Fruit fly (Drosophila melanogaster): ENCODE results near the gene CG34273.
A peak's percentile ranks its signal among the peaks of the same experiment; 100 is the strongest.

The CG34273 gene

dm6 chr3R:14478438-14479033, 38.3 kb upstream of the CG34273 start (continued):
- TF ChIP-seq ind (GFP tag; optimal IDR thresholded peaks at IDR 0.05) (peak; percentile 64), CG6654 (GFP tag; optimal IDR thresholded peaks at IDR 0.05) (peak; percentile 30), fd102C (GFP tag; optimal IDR thresholded peaks at IDR 0.05) (no peak), CG32767 (GFP tag; IDR thresholded peaks at IDR 0.05) (peak; percentile 79), CG17802 (tag; optimal IDR thresholded peaks at IDR 0.05) (no peak), CG12299 (tag; optimal IDR thresholded peaks at IDR 0.05) (peak; percentile 72), CG6254 (GFP tag; optimal IDR thresholded peaks at IDR 0.05) (peak; percentile 74), CG18262 (tag; optimal IDR thresholded peaks at IDR 0.05) (peak; percentile 96), B-H1 (GFP tag; IDR thresholded peaks at IDR 0.05) (peak; percentile 64), Hsf (GFP tag; optimal IDR thresholded peaks at IDR 0.05) (peak; percentile 68), grn (GFP tag; optimal IDR thresholded peaks at IDR 0.05) (no peak), Ptx1 (GFP tag; IDR thresholded peaks at IDR 0.05) (peak; percentile 88), CG33213 (GFP tag; optimal IDR thresholded peaks at IDR 0.05) (no peak), CG12391 (tag; optimal IDR thresholded peaks at IDR 0.05) (peak; percentile 92), CG11085 (GFP tag; IDR thresholded peaks at IDR 0.05) (no peak; the same call in 1 of the 2 replicates), tx (GFP tag; optimal IDR thresholded peaks at IDR 0.05) (no peak), CG11560 (tag; IDR thresholded peaks at IDR 0.05) (no peak; the same call in 2 of the 3 replicates), knrl (GFP tag; IDR thresholded peaks at IDR 0.05; ENCODE audit: partially characterized antibody) (no peak), CG2199 (GFP tag; IDR thresholded peaks at IDR 0.05) (peak; percentile 42; the same call in 1 of the 3 replicates), CG1792 (GFP tag; optimal IDR thresholded peaks at IDR 0.05) (no peak), Sry-δ (GFP tag; optimal IDR thresholded peaks at IDR 0.05) (peak; percentile 3), Six4 (GFP tag; optimal IDR thresholded peaks at IDR 0.05) (peak; percentile 75), CG4404 (GFP tag; IDR thresholded peaks at IDR 0.05) (peak; percentile 53), Hey (tag; optimal IDR thresholded peaks at IDR 0.05) (no peak), Tbp (GFP tag; optimal IDR thresholded peaks at IDR 0.05) (no peak), CG11247 (GFP tag; IDR thresholded peaks at IDR 0.05) (no peak), CG11695 (GFP tag; IDR thresholded peaks at IDR 0.05) (peak; percentile 80), CG13424 (tag; optimal IDR thresholded peaks at IDR 0.05) (peak; percentile 84), Drgx (GFP tag; IDR thresholded peaks at IDR 0.05) (no peak), H15 (GFP tag; IDR thresholded peaks at IDR 0.05) (peak; percentile 44; the same call in 1 of the 3 replicates), org-1 (GFP tag; optimal IDR thresholded peaks at IDR 0.05) (peak; percentile 65), Side (GFP tag; optimal IDR thresholded peaks at IDR 0.05) (peak; percentile 37), ci (GFP tag; IDR thresholded peaks at IDR 0.05) (no peak), Meics (GFP tag; optimal IDR thresholded peaks at IDR 0.05) (peak; percentile 80), CG5245 (GFP tag; optimal IDR thresholded peaks at IDR 0.05) (peak; percentile 52), gcm (GFP tag; optimal IDR thresholded peaks at IDR 0.05) (peak; percentile 85), da (GFP tag; optimal IDR thresholded peaks at IDR 0.05) (no peak), CG7987 (GFP tag; optimal IDR thresholded peaks at IDR 0.05) (no peak), bab2 (GFP tag; optimal IDR thresholded peaks at IDR 0.05) (no peak), Oaz (GFP tag; IDR thresholded peaks at IDR 0.05) (no peak), ab (GFP tag; optimal IDR thresholded peaks at IDR 0.05) (no peak), chm (GFP tag; IDR thresholded peaks at IDR 0.05) (peak; percentile 19; the same call in 1 of the 2 replicates), twi (tag; optimal IDR thresholded peaks at IDR 0.05) (peak; percentile 45), D (optimal IDR thresholded peaks at IDR 0.05) (no peak), D (GFP tag; optimal IDR thresholded peaks at IDR 0.05) (peak; percentile 80), PHDP (tag; optimal IDR thresholded peaks at IDR 0.05) (peak; percentile 86), CG11723 (GFP tag; optimal IDR thresholded peaks at IDR 0.05) (peak; percentile 11), CG10267 (tag; optimal IDR thresholded peaks at IDR 0.05) (peak; percentile 89), Sox102F (GFP tag; optimal IDR thresholded peaks at IDR 0.05) (peak; percentile 81), pfk (GFP tag; optimal IDR thresholded peaks at IDR 0.05) (no peak), usp (GFP tag; optimal IDR thresholded peaks at IDR 0.05) (no peak), peb (GFP tag; IDR thresholded peaks at IDR 0.05) (peak; percentile 64)
